Worm (Caenorhabditis elegans) whole organism, dauer: Measurements from ENCODE around the gene arid-1.

Source experiments
- unc-62 ChIP-seq: sonication (generic microtip); optimal IDR thresholded peaks from 2 replicates; lab custom pipeline; 2017; ENCODE audit warnings: missing biosample characterization, missing genetic modification reagents, missing genetic modification characterization

The arid-1 gene

DNA sequence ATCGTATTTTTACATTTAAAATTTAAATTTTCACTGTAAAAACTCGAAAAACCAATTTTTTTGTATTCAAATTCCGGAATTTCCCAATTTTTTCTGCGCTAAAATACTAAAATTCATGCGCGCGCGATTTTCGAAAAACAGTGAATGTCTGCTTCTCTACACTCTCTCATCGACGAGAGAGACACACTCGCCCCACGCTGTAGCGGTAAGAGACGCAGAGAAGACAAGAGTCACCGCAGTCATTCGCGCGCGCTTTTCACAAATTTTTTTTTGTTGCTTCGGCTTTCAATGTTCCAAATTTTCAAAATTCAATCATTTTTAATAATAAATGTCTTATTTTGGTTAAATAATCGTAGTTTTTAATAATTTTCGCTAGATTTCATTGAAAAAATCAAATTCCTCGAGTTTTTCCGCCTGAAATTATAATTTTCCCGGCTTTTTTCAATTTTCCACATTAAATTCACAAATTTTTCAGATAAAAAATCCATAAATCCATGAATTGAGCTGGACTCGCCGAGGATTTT lies at the start of gene arid-1:
Gene arid-1, plus strand, starts transcription at position 474 of the 524 bp plus-strand sequence.
- TF ChIP-seq unc-62, result no peak

DNA sequence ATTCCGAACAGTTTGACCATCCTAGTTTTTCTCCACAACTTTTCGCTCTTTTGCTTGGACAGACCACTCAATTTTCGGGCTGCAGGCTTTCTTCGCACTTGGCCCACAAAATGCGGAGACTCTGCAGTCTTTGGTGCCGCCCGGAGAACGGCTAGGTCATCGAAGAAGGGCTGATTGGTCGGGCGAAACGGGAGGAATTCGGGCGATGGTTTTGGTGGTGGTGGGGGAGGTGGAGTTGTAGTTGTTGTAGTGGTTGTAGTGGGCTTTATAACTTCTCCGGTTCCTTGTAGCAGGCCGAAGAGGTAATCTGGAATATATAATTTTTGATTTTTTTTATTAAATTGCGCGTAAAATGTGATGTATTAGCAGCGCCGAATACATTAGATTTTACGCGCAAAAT lies 48.3 kb upstream of the arid-1 start:
- no peak for TF ChIP-seq unc-62

DNA sequence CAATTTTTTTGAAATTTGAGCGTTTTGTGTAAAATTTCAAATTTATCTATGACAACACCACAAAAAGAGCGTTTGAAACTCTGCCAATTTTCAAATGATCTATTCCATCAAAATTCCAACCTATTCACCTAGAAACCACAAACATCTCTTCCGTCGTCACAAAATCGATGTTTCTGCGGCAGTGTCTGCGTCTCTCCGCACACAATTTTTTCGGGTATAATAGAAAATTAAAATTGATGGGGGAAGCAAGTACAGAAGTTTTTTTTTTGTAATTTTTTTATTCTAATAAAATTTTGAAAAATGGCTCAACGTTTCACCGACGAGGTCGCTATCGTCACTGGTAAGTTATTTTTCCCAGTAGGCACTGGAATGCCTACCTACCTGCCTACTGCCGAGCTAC lies 47.4 kb upstream of the arid-1 start, which contains the start of gene W03F9.9:
Gene W03F9.9, plus strand, starts transcription at position 301 of the 400 bp plus-strand sequence.
- TF ChIP-seq unc-62, result no peak

DNA sequence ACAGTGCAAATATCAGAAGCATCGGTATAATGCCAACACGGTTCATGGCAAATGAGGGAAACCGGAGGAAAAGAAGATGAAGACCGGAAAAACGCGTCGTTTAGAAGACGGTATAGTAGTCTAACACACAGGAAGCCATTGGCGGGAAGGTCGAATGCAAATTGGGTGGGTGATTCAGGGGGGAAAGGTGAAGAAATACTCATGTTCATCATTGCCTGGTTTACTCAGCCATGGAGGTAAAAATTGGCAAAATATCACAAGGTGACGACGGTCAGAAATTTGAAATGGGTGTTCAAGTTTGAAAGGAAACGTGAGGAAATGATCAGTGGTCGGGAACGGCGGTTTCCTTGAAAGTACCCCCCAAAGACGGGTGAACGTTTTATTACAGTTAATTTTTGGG lies 44.7 kb upstream of the arid-1 start, which contains the start of gene W03F9.11:
Gene W03F9.11, minus strand, starts transcription at position 101 of the 400 bp plus-strand sequence.
- no peak for TF ChIP-seq unc-62

DNA sequence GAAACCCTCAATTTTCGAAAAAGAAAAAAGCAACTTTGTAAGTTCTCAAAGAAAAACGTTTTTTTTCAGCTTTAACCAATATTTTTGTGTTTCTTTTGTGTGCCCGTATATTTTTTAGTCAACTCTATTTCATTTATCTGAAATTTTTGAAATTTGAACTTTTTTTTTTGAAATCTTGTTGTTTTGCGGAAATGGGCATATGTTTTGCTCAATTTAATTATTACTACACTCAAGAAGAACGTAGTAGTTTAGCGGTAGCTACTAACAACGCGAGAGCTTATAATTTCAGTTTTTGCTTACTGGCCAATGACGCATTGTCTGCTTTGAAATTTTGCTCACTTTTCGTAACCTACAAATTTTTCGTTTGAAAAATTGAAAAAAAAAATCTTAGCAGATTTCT lies 41.2 kb upstream of the arid-1 start, which contains the start of gene srh-82:
Gene srh-82, plus strand, starts transcription at position 301 of the 400 bp plus-strand sequence.
- no peak for TF ChIP-seq unc-62

DNA sequence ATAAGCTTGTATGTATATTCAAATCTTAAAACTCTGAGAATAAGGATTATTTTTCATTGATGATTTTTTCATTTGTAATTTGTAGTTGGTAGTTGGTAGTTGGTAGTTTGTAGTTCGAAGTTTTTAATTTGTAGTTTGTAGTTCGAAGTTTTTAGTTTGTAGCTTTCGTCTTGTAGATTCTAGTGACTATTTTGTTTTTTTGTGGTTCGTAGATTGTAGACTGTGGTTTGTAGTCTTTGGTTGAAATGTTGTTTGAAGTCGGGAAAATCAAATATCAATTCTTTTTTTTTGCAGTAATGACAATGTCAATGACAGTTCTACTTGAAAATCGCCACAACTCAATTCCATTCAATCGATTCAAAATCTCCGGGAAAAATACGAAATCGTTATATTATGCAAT lies 40.3 kb upstream of the arid-1 start:
- TF ChIP-seq unc-62, result no peak

DNA sequence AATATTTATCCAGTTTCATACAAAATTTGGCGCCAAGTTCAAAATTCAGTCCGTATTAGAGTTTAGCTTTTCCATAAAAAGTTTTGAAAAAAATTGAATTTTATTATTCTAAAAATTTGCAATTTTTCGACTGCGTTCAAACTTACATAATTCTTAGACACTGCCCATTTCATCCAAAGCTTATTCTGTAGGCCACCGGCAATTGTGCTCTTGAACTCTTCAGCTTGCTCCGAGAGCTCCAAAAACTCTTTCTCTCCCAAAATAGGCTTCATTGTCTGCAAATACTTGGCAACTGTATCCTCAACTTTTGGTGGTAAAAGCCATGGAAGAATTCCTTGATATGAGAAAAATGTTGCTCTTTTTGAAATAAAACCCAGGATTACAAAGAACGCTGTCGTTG lies 35.9 kb upstream of the arid-1 start:
- no peak for TF ChIP-seq unc-62

DNA sequence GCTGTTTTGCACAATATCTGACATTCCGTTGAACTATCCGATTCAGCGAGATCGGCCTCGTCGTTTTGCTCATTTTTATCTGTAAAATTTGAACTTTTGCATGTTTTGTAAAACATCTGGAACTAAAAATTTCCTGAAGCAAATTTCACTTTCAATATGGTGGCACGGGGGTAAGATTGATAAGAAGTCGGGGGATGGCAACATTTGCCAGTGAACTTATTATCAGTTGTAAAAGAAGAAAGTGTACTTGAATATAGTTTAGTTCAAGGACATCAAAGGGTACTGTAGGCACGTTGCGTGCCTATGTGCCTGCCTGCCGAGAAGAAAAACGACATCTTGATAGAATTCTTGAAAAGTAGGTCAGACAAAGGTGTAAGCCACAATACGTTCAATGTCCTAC lies 34.7 kb upstream of the arid-1 start, which contains the start of gene W03F9.4:
Gene W03F9.4, minus strand, starts transcription at position 79 of the 400 bp plus-strand sequence.
- no peak for TF ChIP-seq unc-62

DNA sequence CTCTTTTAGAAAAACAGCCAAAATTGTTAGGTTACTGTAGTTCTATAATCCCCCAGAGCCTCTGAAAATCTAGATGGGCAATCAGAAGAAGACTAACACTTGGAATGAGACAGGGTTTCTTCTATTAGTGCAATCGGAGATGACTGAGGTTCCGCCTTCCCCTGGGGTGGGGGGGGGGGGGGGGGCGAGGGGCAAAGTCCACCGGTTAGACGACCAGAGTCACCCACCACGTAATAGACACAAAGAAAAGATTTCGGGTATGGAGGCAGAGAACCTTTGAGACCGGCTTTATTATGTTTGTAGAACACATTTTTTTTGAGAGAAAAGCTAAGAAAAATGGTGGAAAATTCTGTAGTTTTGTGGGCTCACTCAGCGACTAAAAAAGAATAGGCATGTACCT lies 33.8 kb upstream of the arid-1 start:
- TF ChIP-seq unc-62, result no peak

DNA sequence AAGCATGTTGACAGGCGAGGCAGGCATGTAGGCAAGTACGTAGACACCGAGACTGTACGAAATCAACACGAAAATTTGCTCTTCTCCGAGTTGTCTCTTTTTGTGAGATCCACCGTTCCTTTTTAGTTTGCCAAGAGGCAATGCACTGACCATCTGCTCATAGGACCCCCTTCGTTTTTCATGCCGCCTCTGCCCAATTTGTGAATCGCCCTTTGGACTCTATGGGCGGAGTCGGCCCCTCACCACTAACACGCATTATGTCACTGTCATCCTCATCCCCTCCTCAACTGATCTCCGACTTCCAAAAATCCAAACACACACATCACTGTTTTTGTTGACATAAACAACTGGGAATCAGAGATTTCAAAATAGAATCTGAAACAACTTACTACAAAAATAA lies 32.1 kb upstream of the arid-1 start:
- TF ChIP-seq unc-62, result no peak

DNA sequence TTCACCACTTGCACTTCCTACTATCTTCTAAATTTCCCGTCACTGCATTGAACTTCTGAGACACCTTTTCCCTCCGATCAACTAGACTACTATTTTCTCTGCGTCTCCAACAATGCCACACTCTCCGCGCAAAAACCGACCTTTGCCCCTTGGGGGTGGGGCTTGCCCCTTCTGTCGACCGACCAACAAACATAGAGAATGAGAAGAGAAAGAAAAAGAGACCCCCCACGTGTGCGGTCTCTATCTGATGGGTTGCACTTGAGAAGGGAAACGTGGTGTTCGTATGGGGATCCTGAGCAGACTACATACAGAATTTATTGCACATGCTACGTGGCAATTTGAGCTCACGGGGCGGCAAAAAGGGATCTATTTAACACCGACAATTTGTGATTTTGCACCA lies 30.8 kb upstream of the arid-1 start:
- no peak for TF ChIP-seq unc-62

DNA sequence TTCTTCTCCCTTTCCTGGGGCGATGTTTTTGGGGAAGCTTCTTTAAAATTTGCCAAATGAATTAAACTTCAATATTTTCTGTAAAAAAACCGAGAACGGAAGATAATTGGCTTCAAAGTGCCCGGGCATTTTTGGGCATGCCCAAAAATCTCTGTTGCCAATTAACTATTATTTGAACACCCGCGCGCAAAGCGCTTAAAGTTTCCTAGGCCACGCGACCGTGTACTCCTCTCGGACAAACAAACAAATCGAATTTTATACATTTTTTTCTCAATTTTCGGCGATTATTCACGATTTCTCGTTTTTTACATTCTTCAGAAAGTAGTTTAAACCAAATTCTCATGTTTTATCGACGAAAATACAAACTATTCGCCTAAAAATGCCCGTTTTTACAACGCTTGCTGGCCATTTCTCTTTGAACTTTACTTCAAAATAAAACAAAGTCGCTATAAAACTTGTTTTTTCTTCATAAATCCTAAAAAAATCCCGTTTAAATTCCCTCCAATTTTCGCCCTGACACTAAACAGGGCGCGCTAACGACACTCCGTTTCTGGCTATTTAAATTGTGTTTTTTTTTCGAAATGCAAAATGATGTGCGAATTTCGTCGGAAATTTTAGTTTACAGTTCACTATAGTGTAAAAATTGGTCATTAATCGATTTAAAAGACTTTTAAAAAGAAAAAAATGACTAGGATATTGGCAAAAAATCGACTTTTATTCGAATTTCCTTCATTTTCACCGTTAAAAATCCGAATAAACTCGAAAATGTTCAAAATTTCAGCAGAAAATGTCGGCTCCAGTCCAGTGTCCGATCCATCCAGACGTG lies 29.7 kb upstream of the arid-1 start, which contains the start of gene ttb-1:
Gene ttb-1, plus strand, starts transcription at position 776 of the 826 bp plus-strand sequence.
- no peak for TF ChIP-seq unc-62

DNA sequence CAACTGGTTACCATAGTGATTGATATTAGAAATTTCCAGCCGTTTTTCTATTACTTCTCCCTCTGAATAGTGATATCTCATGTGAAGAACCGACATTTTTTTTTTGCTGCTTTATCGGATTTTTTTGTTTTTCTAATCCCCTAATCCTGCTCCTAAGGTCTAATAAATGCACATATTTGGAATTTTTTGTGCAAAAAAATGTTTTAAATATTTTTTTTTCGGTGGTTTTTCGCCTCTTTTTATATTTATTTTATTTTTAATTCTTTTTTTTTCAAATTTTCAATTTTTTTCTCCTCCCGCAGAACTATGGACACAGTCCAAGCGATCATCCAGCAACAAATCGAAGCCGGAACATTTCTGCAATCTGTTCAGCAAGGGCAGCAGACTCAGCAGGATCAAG lies 19.3 kb upstream of the arid-1 start, which contains the start of gene Y108G3AL.2:
Gene Y108G3AL.2, plus strand, starts transcription at position 301 of the 400 bp plus-strand sequence.
- no peak for TF ChIP-seq unc-62

DNA sequence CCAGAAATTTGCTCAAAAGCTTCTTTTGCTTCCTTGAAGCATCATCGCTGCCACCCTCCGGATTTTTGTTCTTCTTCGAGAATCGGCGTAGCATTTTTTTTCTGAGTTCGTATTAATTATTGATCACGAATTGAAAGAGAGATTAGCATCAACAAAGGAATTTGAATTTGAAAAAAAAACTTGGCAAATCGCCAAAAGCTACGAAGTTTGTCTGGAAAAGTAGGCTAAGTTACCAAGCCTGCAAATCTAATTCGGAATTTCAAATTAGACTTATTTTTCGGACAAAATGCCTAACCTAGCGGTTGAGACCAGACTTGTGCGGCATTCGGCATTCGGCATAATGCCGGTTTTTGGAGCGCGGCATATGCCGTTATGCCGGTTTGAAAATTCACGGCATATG lies 13.9 kb upstream of the arid-1 start, which contains the start of gene cfap-36:
Gene cfap-36, minus strand, starts transcription at position 101 of the 400 bp plus-strand sequence.
- TF ChIP-seq unc-62, result no peak

DNA sequence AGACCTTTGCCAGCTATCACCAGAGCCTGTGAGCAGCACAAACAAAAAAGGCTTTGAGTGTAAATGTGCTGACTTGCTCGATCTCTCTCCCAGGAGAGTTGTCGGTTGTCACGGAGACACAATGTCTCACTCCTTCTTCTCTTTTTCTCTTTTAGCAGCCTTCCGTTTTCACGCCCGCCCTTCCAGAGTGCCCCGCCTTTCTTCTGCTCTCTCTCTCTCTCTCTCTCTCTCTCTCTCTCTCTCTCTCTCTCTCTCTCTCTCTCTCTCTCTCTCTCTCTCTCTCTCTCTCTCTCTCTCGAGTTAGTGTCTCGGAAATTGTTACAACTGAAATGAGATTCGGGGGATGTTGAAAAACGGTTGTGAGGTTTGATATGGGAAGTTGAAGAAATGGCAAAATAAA lies 12.5 kb upstream of the arid-1 start:
- no peak for TF ChIP-seq unc-62

DNA sequence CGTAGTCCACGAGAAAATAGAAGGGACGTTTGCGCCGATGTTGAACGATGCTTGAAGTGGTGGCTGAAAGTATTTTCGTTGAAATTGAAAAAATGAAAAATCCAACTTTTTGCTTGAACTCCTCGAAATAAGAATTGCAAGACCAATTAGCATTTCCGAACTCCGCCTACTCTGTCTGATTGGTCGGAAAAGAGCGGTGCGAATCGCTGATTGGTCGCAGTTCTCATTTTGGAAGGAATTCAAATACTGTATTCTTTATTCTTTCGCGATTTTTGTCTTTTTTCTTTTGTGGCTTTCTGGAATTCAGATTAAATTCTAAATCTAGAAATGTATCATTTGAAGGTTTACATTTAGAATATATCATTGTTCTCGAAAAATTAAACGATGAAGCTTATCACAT lies 11.4 kb upstream of the arid-1 start:
- no peak for TF ChIP-seq unc-62

DNA sequence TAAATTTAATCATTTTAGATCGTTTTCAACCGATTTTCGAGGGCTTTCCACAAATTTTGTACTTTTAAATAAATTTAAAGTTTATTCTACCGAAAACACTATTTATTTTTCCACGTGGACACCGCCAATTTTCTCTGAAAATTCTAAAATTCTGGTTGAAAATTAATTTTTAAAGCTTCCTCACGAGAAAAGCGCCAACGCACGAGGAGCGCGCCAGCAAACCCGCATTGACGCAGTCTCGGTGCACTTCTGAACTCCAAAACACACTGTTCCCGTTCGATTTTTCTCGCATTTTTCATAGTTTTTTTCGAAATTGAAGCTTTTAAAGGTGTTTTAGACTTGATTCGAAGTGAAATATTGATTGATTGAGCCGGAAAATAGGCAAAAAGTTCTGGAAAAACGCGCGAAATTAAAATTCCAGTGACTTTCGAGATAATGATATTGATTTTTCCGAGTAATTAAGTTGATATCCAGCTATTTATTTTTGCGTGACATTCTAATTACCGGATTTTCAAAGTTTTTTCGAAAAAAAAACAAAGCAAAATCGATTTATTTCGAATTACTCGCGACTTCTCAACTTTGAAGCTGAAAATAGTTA lies 9.0 kb upstream of the arid-1 start, which contains the start of gene cul-3:
Gene cul-3, plus strand, starts transcription at position 548 of the 598 bp plus-strand sequence.
- no peak for TF ChIP-seq unc-62
